Fruit fly (Drosophila melanogaster) whole organism, prepupa: ENCODE measurements around the gene gammaCOP.
A peak's percentile ranks its signal among the peaks of the same experiment; 100 is the strongest.

ENCODE experiments used
- CG10669 ChIP-seq: fragments of 200-800 bp; sonication (Bioruptor generic); optimal IDR thresholded peaks from 3 replicates; lab custom pipeline; 2018; ENCODE audit warnings: missing biosample characterization, mild to moderate bottlenecking, missing genetic modification characterization, moderate library complexity
- CG11294 ChIP-seq: fragments of 200-800 bp; sonication (Bioruptor generic); IDR thresholded peaks from 2 replicates; pipeline ENCODE4 v1.3.6; 2022; ENCODE audit warnings: missing biosample characterization, missing genetic modification characterization
- CG1621 ChIP-seq: fragments of 200-800 bp; sonication (Bioruptor generic); optimal IDR thresholded peaks from 3 replicates; lab custom pipeline; 2018; ENCODE audit warnings: missing biosample characterization, mild to moderate bottlenecking, missing genetic modification characterization
- CG16779 ChIP-seq: fragments of 200-800 bp; sonication (Bioruptor generic); optimal IDR thresholded peaks from 3 replicates; lab custom pipeline; 2017; ENCODE audit warnings: missing biosample characterization, mild to moderate bottlenecking, missing genetic modification characterization
- CG3032 ChIP-seq: fragments of 200-800 bp; optimal IDR thresholded peaks from 2 replicates; lab custom pipeline; 2019; ENCODE audit warnings: missing biosample characterization, mild to moderate bottlenecking, missing genetic modification characterization, moderate library complexity
- CG31627 ChIP-seq: fragments of 200-800 bp; sonication (Bioruptor generic); optimal IDR thresholded peaks from 3 replicates; lab custom pipeline; 2016; ENCODE audit warnings: missing biosample characterization, missing genetic modification characterization
- CG32006 ChIP-seq: fragments of 200-800 bp; sonication (Bioruptor generic); optimal IDR thresholded peaks from 3 replicates; lab custom pipeline; 2017; ENCODE audit warnings: missing biosample characterization, mild to moderate bottlenecking, missing genetic modification characterization
- CG34406 ChIP-seq: fragments of 200-800 bp; sonication (Bioruptor generic); optimal IDR thresholded peaks from 3 replicates; lab custom pipeline; 2016; ENCODE audit warnings: missing biosample characterization, missing genetic modification characterization
- CG3919 ChIP-seq: fragments of 200-800 bp; sonication (Bioruptor generic); optimal IDR thresholded peaks from 3 replicates; lab custom pipeline; 2016; ENCODE audit warnings: missing biosample characterization, missing genetic modification characterization
- CG4318 ChIP-seq: fragments of 200-800 bp; sonication (Bioruptor generic); optimal IDR thresholded peaks from 3 replicates; lab custom pipeline; 2017; ENCODE audit warnings: missing biosample characterization, mild to moderate bottlenecking, missing genetic modification characterization
- CG6163 ChIP-seq: fragments of 200-800 bp; sonication (Bioruptor generic); IDR thresholded peaks from 3 replicates; pipeline ENCODE4 v1.3.6; 2022; ENCODE audit warnings: missing biosample characterization, missing genetic modification characterization
- CG6276 ChIP-seq: fragments of 200-800 bp; sonication (Bioruptor generic); optimal IDR thresholded peaks from 2 replicates; lab custom pipeline; 2017; ENCODE audit warnings: missing biosample characterization, mild to moderate bottlenecking, missing genetic modification characterization
- CG6808 ChIP-seq: fragments of 200-800 bp; sonication (Bioruptor generic); optimal IDR thresholded peaks from 3 replicates; lab custom pipeline; 2017; ENCODE audit warnings: missing biosample characterization, missing genetic modification characterization, mild to moderate bottlenecking, moderate library complexity, missing genetic modification reagents
- CG6854 ChIP-seq: fragments of 200-800 bp; sonication (Bioruptor generic); optimal IDR thresholded peaks from 2 replicates; lab custom pipeline; 2017; ENCODE audit warnings: missing biosample characterization, mild to moderate bottlenecking, missing genetic modification characterization
- CG8119 ChIP-seq: fragments of 200-800 bp; sonication (Bioruptor generic); IDR thresholded peaks from 3 replicates; pipeline ENCODE4 v1.3.6; 2022; ENCODE audit warnings: missing biosample characterization, missing genetic modification characterization
- CG8632 ChIP-seq: fragments of 200-800 bp; sonication (Bioruptor generic); optimal IDR thresholded peaks from 3 replicates; lab custom pipeline; 2016; ENCODE audit warnings: missing biosample characterization, missing genetic modification characterization
- CG9139 ChIP-seq: fragments of 200-800 bp; sonication (Bioruptor generic); optimal IDR thresholded peaks from 3 replicates; lab custom pipeline; 2017; ENCODE audit warnings: missing biosample characterization, mild to moderate bottlenecking, missing genetic modification characterization
- Eip78C ChIP-seq: fragments of 200-800 bp; sonication (Bioruptor generic); peaks from one replicate; lab custom pipeline; 2016; ENCODE audit warnings: missing biosample characterization, missing genetic modification characterization
- Eip93F ChIP-seq: fragments of 200-800 bp; sonication (Bioruptor generic); optimal IDR thresholded peaks from 2 replicates; lab custom pipeline; 2016; ENCODE audit warnings: missing biosample characterization, mild to moderate bottlenecking, missing genetic modification characterization
- Ets96B ChIP-seq: fragments of 200-800 bp; optimal IDR thresholded peaks from 2 replicates; lab custom pipeline; 2019; ENCODE audit warnings: missing biosample characterization, mild to moderate bottlenecking, missing genetic modification characterization, moderate library complexity
- Gug ChIP-seq: fragments of 200-800 bp; sonication (Bioruptor generic); IDR thresholded peaks from 2 replicates; pipeline ENCODE4 v1.3.6; 2022; ENCODE audit warnings: missing biosample characterization, missing genetic modification characterization
- Hr39 ChIP-seq: fragments of 200-800 bp; sonication (Bioruptor generic); optimal IDR thresholded peaks from 2 replicates; lab custom pipeline; 2016; ENCODE audit warnings: missing biosample characterization, missing genetic modification characterization
- Lpt ChIP-seq: fragments of 200-800 bp; sonication (Bioruptor generic); optimal IDR thresholded peaks from 3 replicates; lab custom pipeline; 2016; ENCODE audit warnings: missing biosample characterization, missing genetic modification characterization
- OdsH ChIP-seq: fragments of 200-800 bp; sonication (Bioruptor generic); optimal IDR thresholded peaks from 3 replicates; lab custom pipeline; 2016; ENCODE audit warnings: missing biosample characterization, missing genetic modification characterization
- Smox ChIP-seq: fragments of 200-800 bp; sonication (Bioruptor generic); optimal IDR thresholded peaks from 3 replicates; lab custom pipeline; 2016; ENCODE audit warnings: missing biosample characterization, missing genetic modification characterization
- Sox102F ChIP-seq: fragments of 200-800 bp; sonication (Bioruptor generic); optimal IDR thresholded peaks from 2 replicates; lab custom pipeline; 2016; ENCODE audit warnings: missing biosample characterization, mild to moderate bottlenecking, missing genetic modification characterization
- Sox14 ChIP-seq: fragments of 200-800 bp; sonication (Bioruptor generic); optimal IDR thresholded peaks from 3 replicates; lab custom pipeline; 2016; ENCODE audit warnings: missing biosample characterization, missing genetic modification characterization
- achi ChIP-seq: fragments of 200-800 bp; sonication (Bioruptor generic); optimal IDR thresholded peaks from 3 replicates; lab custom pipeline; 2016; ENCODE audit warnings: missing biosample characterization, missing genetic modification characterization
- dsx ChIP-seq: fragments of 200-800 bp; optimal IDR thresholded peaks from 3 replicates; lab custom pipeline; 2019; ENCODE audit warnings: missing biosample characterization, mild to moderate bottlenecking, missing genetic modification characterization, moderate library complexity; ENCODE audit not compliant: poor library complexity, severe bottlenecking
- esn ChIP-seq: fragments of 200-800 bp; sonication (Bioruptor generic); optimal IDR thresholded peaks from 2 replicates; lab custom pipeline; 2016; ENCODE audit warnings: missing biosample characterization, mild to moderate bottlenecking, missing genetic modification characterization, moderate library complexity
- fd59A ChIP-seq: fragments of 200-800 bp; sonication (Bioruptor generic); optimal IDR thresholded peaks from 2 replicates; lab custom pipeline; 2017; ENCODE audit warnings: missing biosample characterization, mild to moderate bottlenecking, missing genetic modification characterization, missing genetic modification reagents
- fd85E ChIP-seq: fragments of 200-800 bp; sonication (Bioruptor generic); optimal IDR thresholded peaks from 3 replicates; lab custom pipeline; 2016; ENCODE audit warnings: missing biosample characterization, missing genetic modification characterization
- fkh ChIP-seq: fragments of 200-800 bp; sonication (Bioruptor generic); optimal IDR thresholded peaks from 3 replicates; lab custom pipeline; 2017; ENCODE audit warnings: missing biosample characterization, mild to moderate bottlenecking, missing genetic modification characterization, moderate library complexity
- net ChIP-seq: fragments of 200-800 bp; sonication (Bioruptor generic); optimal IDR thresholded peaks from 3 replicates; lab custom pipeline; 2016; ENCODE audit warnings: missing biosample characterization, missing genetic modification characterization
- ss ChIP-seq, 2 experiments: fragments of 200-800 bp; sonication (Bioruptor generic); optimal IDR thresholded peaks; 2 replicates in 1 of 2; 3 replicates in 1 of 2; lab custom pipeline; 2017 to 2018; ENCODE audit warnings: mild to moderate bottlenecking in 2 of 2, missing biosample characterization in 2 of 2, missing genetic modification characterization in 2 of 2, moderate library complexity in 1 of 2
- svp ChIP-seq: fragments of 200-800 bp; sonication (Bioruptor generic); peaks from one replicate; lab custom pipeline; 2016; ENCODE audit warnings: missing biosample characterization, missing genetic modification characterization
- vri ChIP-seq: fragments of 200-800 bp; sonication (Bioruptor generic); optimal IDR thresholded peaks from 3 replicates; lab custom pipeline; 2016; ENCODE audit warnings: missing biosample characterization, mild to moderate bottlenecking, missing genetic modification characterization

The gammaCOP gene

dm6 chr3R:31606242-31607143, 34.5 kb downstream of the gammaCOP start:
- TF ChIP-seq svp (GFP tag; lab: Kevin White, UChicago) = peak; percentile 57
- TF ChIP-seq CG3919 (GFP tag; lab: Kevin White, UChicago) = no peak
- no peak for TF ChIP-seq CG16779 (tag; lab: Kevin White, UChicago)
- no peak for TF ChIP-seq achi (GFP tag; lab: Kevin White, UChicago)
- no peak for TF ChIP-seq CG10669 (GFP tag; lab: Kevin White, UChicago)

DNA sequence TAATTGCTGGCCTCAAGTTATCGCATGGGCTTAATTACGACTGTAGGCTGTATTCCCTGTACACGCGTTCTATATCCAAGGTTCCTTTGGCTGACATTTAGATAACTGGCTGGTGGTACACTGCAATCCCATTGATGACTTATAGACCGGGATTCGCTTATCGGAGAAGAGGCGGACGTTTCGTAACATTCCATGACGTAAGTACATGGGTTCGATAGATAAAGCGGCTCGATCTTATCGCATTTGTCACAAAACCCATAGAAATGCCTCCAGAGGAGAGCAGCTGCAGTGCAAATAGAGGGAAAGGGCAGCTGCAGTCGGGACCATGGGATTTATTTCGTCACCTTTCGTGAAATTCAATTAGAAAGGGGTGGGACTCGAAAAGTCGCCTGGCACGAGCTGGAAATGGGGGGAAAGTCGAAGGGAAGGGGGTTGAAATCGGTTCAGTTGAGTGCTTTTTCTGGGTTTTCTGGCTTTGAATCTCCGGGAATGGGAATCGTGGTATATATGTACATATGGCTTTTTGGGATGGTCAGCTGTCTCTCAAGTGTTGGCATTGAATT, 35.4 kb downstream of the gammaCOP start:
- TF ChIP-seq svp (GFP tag; lab: Kevin White, UChicago) (peak; percentile 62), CG34406 (no peak), vri (GFP tag; lab: Kevin White, UChicago) (peak; percentile 87)
- TF ChIP-seq, all 60 proteins: peak for 2

- peak; percentile 57 for TF ChIP-seq svp (GFP tag; lab: Kevin White, UChicago)
- TF ChIP-seq Ets96B (tag; lab: Kevin White, UChicago) = no peak
- TF ChIP-seq CG4318 = no peak
- TF ChIP-seq CG31627 (GFP tag; lab: Kevin White, UChicago) = no peak
- no peak for TF ChIP-seq Smox (GFP tag; lab: Kevin White, UChicago)
- TF ChIP-seq fkh (GFP tag; lab: Kevin White, UChicago) = peak; percentile 57
- no peak for TF ChIP-seq CG9139
- no peak for TF ChIP-seq fd59A
- TF ChIP-seq CG6276 (GFP tag; lab: Kevin White, UChicago) = no peak
- TF ChIP-seq CG3032 (tag; lab: Kevin White, UChicago) = no peak
- TF ChIP-seq Hr39 (GFP tag; lab: Kevin White, UChicago) = no peak
- TF ChIP-seq CG3919 (GFP tag; lab: Kevin White, UChicago) = no peak
- TF ChIP-seq fd85E (GFP tag; lab: Kevin White, UChicago) = no peak
- no peak for TF ChIP-seq CG6163 (GFP tag; lab: Robert Waterston, UW)
- TF ChIP-seq OdsH = no peak
Observed at dm6 chr3R:31608030-31608429, 36.1 kb downstream of the gammaCOP start.

dm6 chr3R:31608438-31609188, 36.7 kb downstream of the gammaCOP start:
- TF ChIP-seq CG6854 (GFP tag; lab: Kevin White, UChicago) (no peak), CG6808 (GFP tag; lab: Kevin White, UChicago) (peak; percentile 25), ss (GFP tag; optimal IDR thresholded peaks at IDR 0.05; lab: Kevin White, UChicago) (peak; percentile 39 to 48), Eip93F (peak; percentile 56), net (peak; percentile 14), fkh (GFP tag; lab: Kevin White, UChicago) (peak; percentile 91), Gug (GFP tag; lab: Robert Waterston, UW) (no peak), Sox14 (GFP tag; lab: Kevin White, UChicago) (peak; percentile 95), Sox102F (GFP tag; lab: Kevin White, UChicago) (no peak), Lpt (GFP tag; lab: Kevin White, UChicago) (peak; percentile 44), CG8119 (GFP tag; lab: Robert Waterston, UW) (no peak), CG8632 (GFP tag; lab: Kevin White, UChicago) (no peak), esn (GFP tag; lab: Kevin White, UChicago) (no peak), CG11294 (GFP tag; lab: Robert Waterston, UW) (no peak), CG6276 (GFP tag; lab: Kevin White, UChicago) (peak; percentile 98), CG3032 (tag; lab: Kevin White, UChicago) (no peak), Ets96B (tag; lab: Kevin White, UChicago) (no peak), CG9139 (peak; percentile 55), vri (GFP tag; lab: Kevin White, UChicago) (peak; percentile 87), CG34406 (no peak), CG32006 (GFP tag; lab: Kevin White, UChicago) (peak; percentile 3), CG1621 (tag; lab: Kevin White, UChicago) (no peak), Eip78C (GFP tag; lab: Kevin White, UChicago) (peak; percentile 72), dsx (GFP tag; lab: Kevin White, UChicago) (peak; percentile 47), svp (GFP tag; lab: Kevin White, UChicago) (peak; percentile 72)
